Worm (Caenorhabditis elegans): ENCODE results near the gene C52A11.3.
A peak's percentile ranks its signal among the peaks of the same experiment; 100 is the strongest.

Gene C52A11.3

ce11 chrII:10707439-10708096, 29.6 kb upstream of the C52A11.3 start (continued):
- 0 out of 2 replicates have a peak, but pooled peaks have one; percentile 5 for TF ChIP-seq tra-1 (GFP tag; IDR thresholded peaks at IDR 0.05)
- no peak for TF ChIP-seq ceh-32 (tag; optimal IDR thresholded peaks at IDR 0.05; ENCODE audit: poor library complexity)
- peak; percentile 5; the same call in 1 of the 2 replicates for TF ChIP-seq madf-9 (GFP tag; conservative IDR thresholded peaks at IDR 0.05)

ce11 chrII:10708660-10709059, 28.5 kb upstream of the C52A11.3 start, which contains the start of gene bli-1:
Gene bli-1, plus strand, starts transcription at chrII:10708960.
- TF ChIP-seq lsy-2 (tag; optimal IDR thresholded peaks at IDR 0.05) (no peak), hif-1 (tag; optimal IDR thresholded peaks at IDR 0.05) (no peak), unc-62 (GFP tag; optimal IDR thresholded peaks at IDR 0.05 in 1 of 2) (peak in 1 of 2 experiments; percentile 23), unc-62 (tag; optimal IDR thresholded peaks at IDR 0.05) (no peak), aha-1 (tag) (peak; percentile 29), mdt-29 (GFP tag; IDR thresholded peaks at IDR 0.05) (no peak)

- no peak for TF ChIP-seq zip-11 (GFP tag; IDR thresholded peaks at IDR 0.05)
- no peak for TF ChIP-seq dve-1 (tag; optimal IDR thresholded peaks at IDR 0.05; ENCODE audit: insufficient read depth)
- no peak for TF ChIP-seq tra-1 (GFP tag; IDR thresholded peaks at IDR 0.05)
- no peak for TF ChIP-seq ama-1 (optimal IDR thresholded peaks at IDR 0.05)
- no peak for TF ChIP-seq R02D3.7 (tag; optimal IDR thresholded peaks at IDR 0.05)
- no peak for TF ChIP-seq lim-7 (GFP tag; IDR thresholded peaks at IDR 0.05)
- no peak for TF ChIP-seq nhr-77 (tag; optimal IDR thresholded peaks at IDR 0.05)
- no peak for TF ChIP-seq mxl-2 (GFP tag; conservative IDR thresholded peaks at IDR 0.05)
- TF ChIP-seq jun-1 (tag; optimal IDR thresholded peaks at IDR 0.05) = no peak
- TF ChIP-seq mdt-29 (GFP tag; IDR thresholded peaks at IDR 0.05) = no peak
- peak; percentile 89 for TF ChIP-seq mes-2 (tag; optimal IDR thresholded peaks at IDR 0.05; ENCODE audit: poor library complexity, severe bottlenecking)
- TF ChIP-seq daf-19 (GFP tag; conservative IDR thresholded peaks at IDR 0.05) = no peak
- no peak for TF ChIP-seq zfp-3 (GFP tag; conservative IDR thresholded peaks at IDR 0.05)
- TF ChIP-seq lin-1 (GFP tag; IDR thresholded peaks at IDR 0.05) = no peak
- TF ChIP-seq pha-4 (GFP tag; IDR thresholded peaks at IDR 0.05) = no peak
- no peak for TF ChIP-seq pha-4 (tag; optimal IDR thresholded peaks at IDR 0.05)
- no peak for TF ChIP-seq F26F4.8 (GFP tag; conservative IDR thresholded peaks at IDR 0.05)
- no peak for TF ChIP-seq mxl-3 (GFP tag; optimal IDR thresholded peaks at IDR 0.05)
- peak; percentile 85 for TF ChIP-seq dpl-1 (GFP tag; optimal IDR thresholded peaks at IDR 0.05)
- TF ChIP-seq unc-62 (GFP tag; optimal IDR thresholded peaks at IDR 0.05 in 1 of 2) = peak in 1 of 2 experiments; percentile 80
- no peak for TF ChIP-seq unc-62 (tag; optimal IDR thresholded peaks at IDR 0.05)
- no peak for TF ChIP-seq ceh-62 (tag; optimal IDR thresholded peaks at IDR 0.05)
- no peak for TF ChIP-seq unc-39 (tag; optimal IDR thresholded peaks at IDR 0.05)
- no peak for TF ChIP-seq Y75B8A.6 (GFP tag; IDR thresholded peaks at IDR 0.05)
- peak; percentile 53 for TF ChIP-seq unc-130 (GFP tag; optimal IDR thresholded peaks at IDR 0.05)
- TF ChIP-seq mdl-1 (tag; optimal IDR thresholded peaks at IDR 0.05) = no peak
- TF ChIP-seq vab-7 (GFP tag; IDR thresholded peaks at IDR 0.05) = no peak
These were observed 22.8 kb upstream of the C52A11.3 start, which contains the start of the genes dph-2 and C09G5.7 for ce11 chrII:10714262-10714933. Gene dph-2, minus strand, starts transcription at chrII:10714297. Gene C09G5.7, plus strand, starts transcription at chrII:10714883.

ce11 chrII:10717124-10717523, 20.0 kb upstream of the C52A11.3 start, which contains the start of gene C09G5.13:
Gene C09G5.13, plus strand, starts transcription at chrII:10717424.
- TF ChIP-seq dve-1 (tag; optimal IDR thresholded peaks at IDR 0.05; ENCODE audit: insufficient read depth) (no peak), zag-1 (tag; optimal IDR thresholded peaks at IDR 0.05) (no peak), nhr-48 (tag; optimal IDR thresholded peaks at IDR 0.05) (no peak), unc-62 (GFP tag; optimal IDR thresholded peaks at IDR 0.05 in 1 of 2) (peak in 1 of 2 experiments; percentile 22), unc-62 (tag; optimal IDR thresholded peaks at IDR 0.05) (no peak)
